Worm (Caenorhabditis elegans): ENCODE measurements around the gene npl-4.1.

Gene npl-4.1

DNA sequence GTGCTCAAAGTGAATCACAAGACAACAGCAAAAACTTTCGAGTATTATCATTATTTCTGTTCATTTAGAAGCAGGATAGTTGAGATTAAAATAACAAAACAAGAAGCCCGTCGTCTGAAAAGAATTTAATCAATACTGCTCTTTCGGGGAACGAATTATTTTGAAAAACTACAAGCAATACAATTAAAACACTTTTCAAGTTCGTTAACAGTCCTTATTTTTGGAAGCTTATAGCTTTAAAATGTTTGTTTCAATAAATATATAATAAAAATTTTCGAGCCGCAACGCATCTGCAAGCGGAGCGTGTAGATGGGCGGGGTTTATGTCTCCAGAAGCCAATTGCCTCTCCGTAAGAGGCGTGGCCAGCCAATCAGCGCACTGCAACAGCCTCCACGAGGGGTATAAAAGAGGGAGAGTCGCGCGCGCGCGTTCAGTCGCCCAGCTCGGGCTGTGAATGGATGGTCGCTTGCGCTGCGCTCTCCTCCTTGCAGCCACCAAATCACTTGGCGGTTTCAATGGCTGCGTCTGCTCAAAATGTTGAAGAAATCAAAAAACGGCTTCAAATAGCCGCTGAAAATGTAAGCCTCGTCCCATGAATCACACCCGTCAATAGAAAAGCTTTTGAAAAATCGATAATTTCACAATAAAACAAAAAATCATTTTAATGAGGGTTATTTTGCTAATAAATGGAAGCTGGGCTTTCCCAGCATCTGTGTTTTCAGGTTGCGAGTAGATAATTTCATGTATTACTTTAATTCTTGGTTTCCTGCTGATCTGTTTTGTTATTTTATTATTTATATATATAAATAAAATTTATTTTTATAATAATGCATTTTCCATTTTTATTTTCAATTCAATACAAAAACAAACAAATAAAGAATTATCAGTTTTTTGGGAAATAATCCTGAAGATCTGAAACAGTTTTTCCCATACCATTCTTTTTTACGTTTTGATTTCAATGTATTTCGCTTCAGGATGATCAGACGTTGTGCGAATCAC, 29.9 kb downstream of the npl-4.1 start, which contains the start of the genes ift-43 and mdt-26 (continued):
- TF ChIP-seq Y75B8A.6 (GFP tag; IDR thresholded peaks at IDR 0.05) = peak; percentile 73; the same call in 1 of the 2 replicates
- TF ChIP-seq ama-1 (optimal IDR thresholded peaks at IDR 0.05) = peak; percentile 100
- TF ChIP-seq sdz-12 (GFP tag; optimal IDR thresholded peaks at IDR 0.05) = no peak
- TF ChIP-seq ztf-7 (tag; optimal IDR thresholded peaks at IDR 0.05) = no peak
- peak; percentile 30; the same call in 1 of the 2 replicates for TF ChIP-seq Y48G9A.11 (GFP tag; IDR thresholded peaks at IDR 0.05)
- no peak for TF ChIP-seq Y5F2A.4 (GFP tag; optimal IDR thresholded peaks at IDR 0.05)
- TF ChIP-seq madf-5 (GFP tag; IDR thresholded peaks at IDR 0.05) = 0 out of 4 replicates have a peak, but pooled peaks of 1 of the 2 experiments have one; percentile 30
- TF ChIP-seq php-3 (GFP tag; IDR thresholded peaks at IDR 0.05) = peak; percentile 50; the same call in 1 of the 2 replicates
- TF ChIP-seq nhr-102 (tag; optimal IDR thresholded peaks at IDR 0.05) = peak; percentile 70
- TF ChIP-seq madf-9 (GFP tag; conservative IDR thresholded peaks at IDR 0.05) = peak; percentile 67
- TF ChIP-seq D1046.2 (GFP tag; IDR thresholded peaks at IDR 0.05) = no peak
- TF ChIP-seq lin-38 (GFP tag; IDR thresholded peaks at IDR 0.05) = peak; percentile 66
- TF ChIP-seq nhr-42 (GFP tag; IDR thresholded peaks at IDR 0.05) = peak; percentile 83
- TF ChIP-seq nhr-10 (tag; optimal IDR thresholded peaks at IDR 0.05) = no peak
- TF ChIP-seq cey-2 (tag; optimal IDR thresholded peaks at IDR 0.05; ENCODE audit: borderline replicate concordance, insufficient read depth) = no peak
- TF ChIP-seq attf-4 (tag; optimal IDR thresholded peaks at IDR 0.05) = no peak
- peak; percentile 46; the same call in 1 of the 2 replicates for TF ChIP-seq tra-1 (GFP tag; IDR thresholded peaks at IDR 0.05)
- TF ChIP-seq unc-62 (GFP tag; optimal IDR thresholded peaks at IDR 0.05 in 1 of 2) = peak in 1 of 2 experiments; percentile 97
- TF ChIP-seq unc-62 (tag; optimal IDR thresholded peaks at IDR 0.05) = no peak
- no peak for TF ChIP-seq F49E8.2 (tag; optimal IDR thresholded peaks at IDR 0.05; ENCODE audit: borderline replicate concordance)
- peak; percentile 77 for TF ChIP-seq mep-1 (tag; optimal IDR thresholded peaks at IDR 0.05)
- peak; percentile 95 for TF ChIP-seq egl-43 (GFP tag; IDR thresholded peaks at IDR 0.05)
- peak; percentile 69 for TF ChIP-seq lim-7 (GFP tag; IDR thresholded peaks at IDR 0.05)
- no peak for TF ChIP-seq nhr-237 (tag; optimal IDR thresholded peaks at IDR 0.05)
- peak; percentile 64; the same call in 1 of the 2 replicates for TF ChIP-seq ceh-44 (GFP tag; IDR thresholded peaks at IDR 0.05)
- peak; percentile 76 for TF ChIP-seq rbr-2 (tag; optimal IDR thresholded peaks at IDR 0.05)
- TF ChIP-seq ceh-20 (GFP tag; IDR thresholded peaks at IDR 0.05) = peak; percentile 67
- TF ChIP-seq nhr-111 (GFP tag; optimal IDR thresholded peaks at IDR 0.05) = peak; percentile 21
- TF ChIP-seq zfp-2 (tag; optimal IDR thresholded peaks at IDR 0.05) = no peak
- peak; percentile 35 for TF ChIP-seq nhr-48 (tag; optimal IDR thresholded peaks at IDR 0.05)
- peak; percentile 0 for TF ChIP-seq nhr-77 (tag; optimal IDR thresholded peaks at IDR 0.05)
- peak; percentile 58; the same call in 1 of the 2 replicates for TF ChIP-seq saeg-2 (GFP tag; IDR thresholded peaks at IDR 0.05)
- peak; percentile 76 for TF ChIP-seq ceh-28 (tag; optimal IDR thresholded peaks at IDR 0.05)
- peak; percentile 79 for TF ChIP-seq dve-1 (tag; optimal IDR thresholded peaks at IDR 0.05; ENCODE audit: insufficient read depth)
- TF ChIP-seq daf-19 (GFP tag; conservative IDR thresholded peaks at IDR 0.05) = peak; percentile 91
- TF ChIP-seq lin-13 (GFP tag; optimal IDR thresholded peaks at IDR 0.05) = peak; percentile 69
- TF ChIP-seq mdl-1 (tag; optimal IDR thresholded peaks at IDR 0.05) = peak; percentile 76 to 88
- peak; percentile 34 for TF ChIP-seq ceh-82 (tag; optimal IDR thresholded peaks at IDR 0.05)
- no peak for TF ChIP-seq gei-8 (GFP tag; optimal IDR thresholded peaks at IDR 0.05)
- peak; percentile 74 for TF ChIP-seq mes-2 (tag; optimal IDR thresholded peaks at IDR 0.05; ENCODE audit: poor library complexity, severe bottlenecking)
- TF ChIP-seq zip-2 (tag; optimal IDR thresholded peaks at IDR 0.05) = no peak
- no peak for TF ChIP-seq egl-27 (tag; optimal IDR thresholded peaks at IDR 0.05)
- peak; percentile 74; the same call in 1 of the 2 replicates for TF ChIP-seq dmd-8 (GFP tag; IDR thresholded peaks at IDR 0.05)
- peak; percentile 47 for TF ChIP-seq mxl-3 (GFP tag; optimal IDR thresholded peaks at IDR 0.05)
- no peak for TF ChIP-seq F26F4.8 (GFP tag; conservative IDR thresholded peaks at IDR 0.05)

All from whole organism, L4 larva.